Fruit fly (Drosophila melanogaster): ENCODE results near the gene CG12983.

CG12983 gene

dm6 chr3L:20952622-20953618 lies 13.6 kb downstream of the CG12983 start (continued):
- TF ChIP-seq zfh1 (GFP tag; IDR thresholded peaks at IDR 0.05) (0 out of 3 replicates have a peak, but pooled peaks have one; percentile 48), Ets65A (GFP tag) (peak; percentile 55), slp2 (GFP tag; optimal IDR thresholded peaks at IDR 0.05) (no peak), CG3838 (GFP tag; optimal IDR thresholded peaks at IDR 0.05) (no peak), D19A (tag; optimal IDR thresholded peaks at IDR 0.05) (peak; percentile 73), trem (tag; optimal IDR thresholded peaks at IDR 0.05) (no peak), CG12744 (GFP tag; optimal IDR thresholded peaks at IDR 0.05) (no peak), Hsf (GFP tag; optimal IDR thresholded peaks at IDR 0.05) (no peak), pros (GFP tag; optimal IDR thresholded peaks at IDR 0.05) (no peak), CG11695 (GFP tag; IDR thresholded peaks at IDR 0.05) (no peak), Drgx (GFP tag; IDR thresholded peaks at IDR 0.05) (peak; percentile 65), ci (GFP tag; IDR thresholded peaks at IDR 0.05) (0 out of 3 replicates have a peak, but pooled peaks have one; percentile 41), sens (GFP tag) (peak; percentile 44), bsh (GFP tag; optimal IDR thresholded peaks at IDR 0.05) (peak in 1 of 2 experiments; percentile 21), prd (optimal IDR thresholded peaks at IDR 0.05) (no peak), prd (GFP tag; IDR thresholded peaks at IDR 0.05) (peak; percentile 34; the same call in 1 of the 3 replicates), Neu2 (GFP tag; optimal IDR thresholded peaks at IDR 0.05; ENCODE audit: borderline replicate concordance) (no peak), Elba2 (GFP tag; optimal IDR thresholded peaks at IDR 0.05) (no peak), ab (GFP tag; optimal IDR thresholded peaks at IDR 0.05) (no peak), Xrp1 (GFP tag; IDR thresholded peaks at IDR 0.05) (0 out of 2 replicates have a peak, but pooled peaks have one; percentile 52), oc (tag; optimal IDR thresholded peaks at IDR 0.05) (peak; percentile 82), CG2678 (tag; optimal IDR thresholded peaks at IDR 0.05) (no peak), klu (GFP tag; IDR thresholded peaks at IDR 0.05) (no peak), CG10654 (GFP tag; optimal IDR thresholded peaks at IDR 0.05) (no peak), HLH4C (GFP tag; IDR thresholded peaks at IDR 0.05; ENCODE audit: partially characterized antibody) (no peak), dmrt11E (tag; optimal IDR thresholded peaks at IDR 0.05) (peak; percentile 5), CG7556 (GFP tag; optimal IDR thresholded peaks at IDR 0.05) (no peak), Awh (GFP tag; IDR thresholded peaks at IDR 0.05) (no peak), peb (GFP tag; IDR thresholded peaks at IDR 0.05) (no peak), CG10959 (GFP tag; IDR thresholded peaks at IDR 0.05) (no peak), az2 (GFP tag; optimal IDR thresholded peaks at IDR 0.05) (no peak), dmrt99B (tag; optimal IDR thresholded peaks at IDR 0.05) (peak; percentile 14), wdn (GFP tag; IDR thresholded peaks at IDR 0.05) (no peak), Nf-YA (GFP tag; IDR thresholded peaks at IDR 0.05) (no peak), CG4404 (GFP tag; IDR thresholded peaks at IDR 0.05) (no peak), gro (GFP tag; optimal IDR thresholded peaks at IDR 0.05) (no peak), CG11504 (tag; optimal IDR thresholded peaks at IDR 0.05) (peak; percentile 6), aop (GFP tag; IDR thresholded peaks at IDR 0.05) (no peak), Max (GFP tag; optimal IDR thresholded peaks at IDR 0.05) (no peak), pan (optimal IDR thresholded peaks at IDR 0.05) (no peak), pan (GFP tag; optimal IDR thresholded peaks at IDR 0.05 in 1 of 2, IDR thresholded peaks at IDR 0.05 in 1 of 2) (peak in 1 of 2 experiments; percentile 53), CG6854 (GFP tag; optimal IDR thresholded peaks at IDR 0.05) (no peak), CG11696 (GFP tag; IDR thresholded peaks at IDR 0.05) (peak; percentile 77), Kr (GFP tag; optimal IDR thresholded peaks at IDR 0.05) (no peak), CG15073 (GFP tag; optimal IDR thresholded peaks at IDR 0.05) (no peak), Sox102F (GFP tag; optimal IDR thresholded peaks at IDR 0.05) (peak; percentile 41), Six4 (GFP tag; optimal IDR thresholded peaks at IDR 0.05) (no peak), pzg (GFP tag; optimal IDR thresholded peaks at IDR 0.05) (no peak), CG6689 (GFP tag; IDR thresholded peaks at IDR 0.05) (peak; percentile 38), sisA (GFP tag; IDR thresholded peaks at IDR 0.05) (peak; percentile 33; the same call in 1 of the 2 replicates)
